Fruit fly (Drosophila melanogaster): ENCODE data around the gene Eig71Ej.

The Eig71Ej gene

DNA sequence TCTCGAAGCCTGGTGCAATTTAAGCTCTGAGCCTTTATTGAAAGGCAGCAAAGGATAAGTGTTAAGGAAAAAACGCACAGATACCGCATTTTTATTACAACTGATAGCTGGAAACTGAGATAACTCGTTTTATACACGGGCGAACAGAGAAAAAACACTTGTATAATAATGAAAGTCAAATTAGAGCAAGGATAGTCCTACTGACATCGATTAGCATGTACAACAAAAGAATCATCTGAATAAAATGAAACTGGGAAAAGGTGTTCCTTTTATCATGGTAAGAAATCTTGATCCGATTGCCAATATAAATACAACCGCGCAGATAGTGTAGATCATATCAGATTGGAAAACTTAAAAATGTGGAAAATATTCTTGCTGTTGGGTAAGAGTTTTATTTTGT lies at the start of gene Eig71Ej, which contains the start of gene Eig71Ek:
Gene Eig71Ej, minus strand, starts transcription at position 101 of the 400 bp plus-strand sequence.
Gene Eig71Ek, plus strand, starts transcription at position 334 of the 400 bp plus-strand sequence.
- TF ChIP-seq CG17801 (GFP tag; optimal IDR thresholded peaks at IDR 0.05; ENCODE audit: partially characterized antibody) = no peak

DNA sequence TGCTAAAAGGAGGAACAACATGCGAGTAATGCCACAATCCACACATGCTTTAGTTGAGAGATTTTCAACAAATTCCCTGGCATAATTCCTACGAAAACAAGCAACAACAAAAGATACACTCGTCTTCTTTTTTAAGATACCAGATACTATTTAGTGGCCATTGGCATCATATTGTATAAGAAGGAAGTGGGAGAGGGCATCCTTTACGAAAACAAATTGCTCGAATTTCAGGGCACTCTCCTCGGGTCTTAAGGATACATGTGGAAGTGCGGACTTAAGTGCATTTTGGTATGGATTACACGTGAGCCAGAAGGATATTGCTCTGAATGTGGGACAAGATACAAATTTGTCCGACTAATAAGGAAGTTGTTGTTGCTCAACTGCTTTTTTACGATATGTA lies 49.3 kb upstream of the Eig71Ej start:
- no peak for TF ChIP-seq CG17801 (GFP tag; optimal IDR thresholded peaks at IDR 0.05; ENCODE audit: partially characterized antibody)

DNA sequence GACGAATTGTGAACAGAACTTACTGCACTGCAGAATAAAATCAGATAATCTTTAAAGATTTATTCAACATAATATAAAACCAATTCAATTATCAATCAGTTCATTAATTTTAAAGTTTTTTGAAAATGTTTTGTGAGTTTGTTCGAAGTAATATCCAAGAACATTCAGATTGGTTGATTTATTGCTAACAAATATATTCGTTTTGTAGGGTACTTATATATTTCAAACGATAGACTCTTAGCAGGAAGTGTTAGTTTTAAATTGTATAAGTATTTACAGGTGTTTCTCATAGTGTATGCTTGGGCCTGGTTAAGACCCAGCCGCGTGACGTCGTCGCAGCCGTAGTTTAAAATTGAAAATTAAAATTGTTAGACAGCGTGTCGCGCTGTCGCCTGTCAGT lies 47.8 kb upstream of the Eig71Ej start:
- TF ChIP-seq CG17801 (GFP tag; optimal IDR thresholded peaks at IDR 0.05; ENCODE audit: partially characterized antibody) = no peak

DNA sequence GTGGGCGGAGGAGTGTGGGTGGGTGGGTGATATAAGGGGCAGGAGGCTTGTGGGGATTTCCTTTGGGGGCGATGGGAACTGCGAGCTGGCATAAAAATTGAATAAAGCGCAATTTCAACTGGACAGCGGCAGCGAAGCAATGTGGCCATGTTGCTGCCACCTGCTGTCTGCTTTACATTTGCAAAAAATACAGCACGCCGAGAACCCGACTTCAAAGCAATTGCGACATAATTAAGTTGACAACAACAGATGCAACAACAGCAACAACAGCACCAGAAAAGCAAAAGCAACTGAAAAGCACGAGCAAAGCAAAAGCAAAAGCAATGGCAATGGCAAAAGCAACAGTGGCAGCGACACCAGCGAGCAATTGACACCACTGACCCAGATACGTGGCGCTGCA lies 47.3 kb upstream of the Eig71Ej start:
- TF ChIP-seq CG17801 (GFP tag; optimal IDR thresholded peaks at IDR 0.05; ENCODE audit: partially characterized antibody) = no peak

DNA sequence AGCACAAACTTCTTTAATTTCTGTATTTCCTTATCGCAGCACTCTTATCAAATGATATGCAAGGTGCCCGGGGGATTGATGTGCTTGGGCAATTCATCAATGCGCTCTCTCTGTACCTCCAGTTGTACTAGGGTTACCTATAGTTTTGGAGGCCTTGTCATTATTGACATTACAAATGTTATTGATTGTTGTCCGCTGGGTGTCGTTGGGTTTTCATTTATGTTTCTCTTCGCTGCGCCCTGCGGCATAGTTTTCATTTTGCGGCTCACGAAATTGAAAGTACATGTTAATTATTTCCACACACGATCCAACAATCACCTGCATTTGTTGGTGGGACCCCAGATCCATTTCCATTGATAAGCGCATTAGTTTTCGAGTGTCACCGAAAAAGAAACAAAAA lies 45.4 kb upstream of the Eig71Ej start:
- no peak for TF ChIP-seq CG17801 (GFP tag; optimal IDR thresholded peaks at IDR 0.05; ENCODE audit: partially characterized antibody)

DNA sequence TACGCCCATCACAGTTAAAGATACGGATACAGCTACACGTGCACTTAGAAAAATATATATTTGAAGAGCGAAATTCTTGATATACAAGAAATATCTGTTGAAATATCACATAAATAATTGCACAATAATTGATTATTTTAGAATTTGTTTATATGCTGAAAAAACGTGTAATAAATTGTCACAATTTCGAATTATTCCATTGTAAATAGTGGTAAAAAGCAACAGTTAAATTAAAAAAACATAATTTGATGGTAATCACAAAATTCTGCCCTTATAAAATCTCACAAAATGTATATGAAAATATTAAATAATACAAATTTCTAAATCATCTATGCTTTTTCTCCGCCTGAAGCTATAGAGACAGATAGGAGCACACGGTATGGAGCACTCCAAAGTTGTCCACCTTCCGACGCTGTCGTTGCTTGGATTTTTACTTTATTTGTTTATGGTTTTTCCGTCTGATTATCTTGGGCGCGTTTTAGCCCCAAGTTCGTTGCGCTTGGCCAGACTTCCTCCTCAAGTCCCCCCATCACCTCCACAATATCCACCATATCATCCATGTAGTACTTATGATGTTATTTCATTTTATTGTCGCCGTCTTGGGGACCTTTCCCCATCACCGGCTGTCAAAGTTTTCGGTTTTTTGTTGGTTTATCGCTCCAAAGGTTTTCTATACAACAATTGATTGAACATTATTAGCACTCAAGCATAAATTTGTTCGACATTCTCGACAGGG lies 43.6 kb upstream of the Eig71Ej start:
- no peak for TF ChIP-seq CG17801 (GFP tag; optimal IDR thresholded peaks at IDR 0.05; ENCODE audit: partially characterized antibody)

DNA sequence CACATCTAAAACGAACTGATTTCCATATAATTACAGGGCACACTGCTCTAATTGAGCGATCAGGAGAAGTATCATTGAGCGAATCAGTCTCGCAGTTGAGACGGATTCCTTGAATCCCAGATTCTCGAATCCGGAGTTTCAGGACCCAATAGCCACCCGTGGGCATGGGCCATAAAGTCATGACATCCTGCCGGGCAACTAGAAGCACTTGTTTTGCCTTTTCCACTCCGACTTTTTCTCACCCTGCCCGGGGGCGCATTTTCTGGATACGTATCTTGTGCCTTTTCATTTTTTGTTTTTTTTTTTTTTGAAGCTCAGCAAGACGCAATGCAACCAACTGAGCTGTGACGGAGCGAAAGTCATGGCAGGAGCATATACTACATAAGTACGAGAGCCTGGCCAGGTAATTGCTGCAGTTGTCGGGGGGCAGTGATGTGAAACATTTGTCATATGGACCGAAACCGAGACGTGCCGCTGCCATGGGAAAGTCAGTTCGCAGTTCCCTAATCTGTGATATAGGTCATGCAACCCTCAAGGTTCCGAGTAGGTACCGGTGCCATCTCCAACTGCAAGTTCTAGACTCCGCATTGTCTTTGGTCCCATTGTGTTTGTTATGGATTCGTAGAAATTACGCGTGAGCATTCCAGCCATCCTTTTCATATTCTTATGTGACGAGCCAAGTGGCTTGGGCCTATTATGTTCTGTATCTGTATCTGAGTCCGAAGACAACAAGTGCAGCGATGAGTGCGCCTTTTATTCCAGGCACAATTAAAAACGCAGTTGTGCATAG lies 42.7 kb upstream of the Eig71Ej start:
- TF ChIP-seq CG17801 (GFP tag; optimal IDR thresholded peaks at IDR 0.05; ENCODE audit: partially characterized antibody) = no peak

DNA sequence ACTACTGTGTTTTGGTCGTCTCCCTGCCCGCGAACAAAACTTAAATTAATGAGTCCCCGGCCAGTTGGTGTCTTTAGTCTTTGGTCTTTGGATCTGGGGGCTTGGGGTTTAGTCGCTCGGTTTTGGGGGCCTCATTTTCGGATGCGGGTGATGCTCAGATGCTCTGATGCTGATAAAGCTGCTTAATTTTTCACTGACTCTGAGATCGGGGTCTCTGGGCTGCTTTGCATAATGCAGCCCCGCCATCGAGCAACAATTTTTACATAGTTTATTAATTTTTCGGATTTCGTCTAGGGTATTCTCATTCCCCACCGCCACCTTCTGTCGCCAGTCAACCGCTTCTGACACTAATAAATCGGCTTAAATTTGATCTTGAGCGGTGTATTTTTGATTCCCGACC lies 41.4 kb upstream of the Eig71Ej start:
- no peak for TF ChIP-seq CG17801 (GFP tag; optimal IDR thresholded peaks at IDR 0.05; ENCODE audit: partially characterized antibody)

DNA sequence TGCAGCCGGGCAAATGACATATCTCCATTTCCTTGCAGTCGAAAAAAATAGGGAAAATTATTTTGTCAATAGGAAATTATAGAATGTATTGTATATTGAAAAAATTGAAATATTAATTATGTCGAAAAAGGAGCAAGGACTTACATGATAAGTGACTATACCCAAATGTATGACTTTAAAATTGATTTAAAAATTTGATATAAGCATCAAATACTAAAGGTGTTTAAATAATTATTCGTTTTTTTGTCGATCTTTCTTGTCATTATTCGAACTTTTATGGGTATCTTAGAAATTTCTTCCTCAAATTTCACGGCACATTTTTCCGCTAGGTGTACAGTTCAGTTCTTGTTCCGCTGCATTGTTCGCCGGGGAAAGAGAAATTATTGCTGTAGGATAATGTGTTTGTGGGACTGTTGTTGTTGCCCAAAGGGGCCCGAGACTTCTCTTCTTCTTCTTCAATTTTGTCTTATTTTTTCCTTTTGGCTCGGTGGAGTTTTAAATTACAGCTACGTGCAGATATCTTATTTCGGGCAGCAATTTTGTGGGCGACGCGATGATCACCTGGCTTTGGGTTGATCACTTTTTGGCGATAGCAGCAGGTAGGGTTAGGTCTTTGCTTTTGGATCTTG lies 39.6 kb upstream of the Eig71Ej start:
- no peak for TF ChIP-seq CG17801 (GFP tag; optimal IDR thresholded peaks at IDR 0.05; ENCODE audit: partially characterized antibody)

DNA sequence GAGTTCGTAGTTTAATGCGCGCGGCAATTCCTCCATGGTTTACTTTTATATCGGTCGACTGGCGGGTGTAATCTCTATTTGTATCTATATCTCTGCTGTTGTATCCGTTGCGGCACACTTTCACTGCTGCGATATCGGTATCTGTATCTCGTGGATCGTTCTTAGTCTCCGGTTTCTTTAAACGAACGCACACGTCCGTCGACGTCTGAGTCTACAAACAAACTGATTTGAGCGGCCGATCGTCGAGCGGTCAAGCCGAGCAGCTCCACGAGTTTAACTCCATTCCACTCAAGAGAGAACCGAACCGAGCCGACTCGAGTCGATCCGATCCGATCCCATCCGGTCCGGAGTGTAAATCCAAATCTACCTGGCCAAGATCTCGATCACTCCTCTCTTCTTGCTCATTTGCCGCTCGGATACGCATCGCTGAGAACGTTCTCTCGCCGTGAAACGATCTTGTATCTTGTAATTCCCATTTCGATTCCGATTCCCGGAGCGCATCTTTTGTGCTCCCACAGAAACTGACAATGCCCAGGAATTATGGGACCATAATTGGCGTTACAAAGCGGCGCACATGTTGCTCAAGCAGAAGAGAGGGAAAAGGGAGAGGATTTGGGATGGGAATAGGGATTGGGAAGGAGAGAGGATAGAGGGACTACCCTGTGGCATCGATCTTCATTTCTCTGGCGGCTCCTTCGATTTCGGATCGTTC lies 39.0 kb upstream of the Eig71Ej start, which contains the start of gene comm2:
Gene comm2, minus strand, starts transcription at position 225 of the 712 bp plus-strand sequence.
- no peak for TF ChIP-seq CG17801 (GFP tag; optimal IDR thresholded peaks at IDR 0.05; ENCODE audit: partially characterized antibody)

DNA sequence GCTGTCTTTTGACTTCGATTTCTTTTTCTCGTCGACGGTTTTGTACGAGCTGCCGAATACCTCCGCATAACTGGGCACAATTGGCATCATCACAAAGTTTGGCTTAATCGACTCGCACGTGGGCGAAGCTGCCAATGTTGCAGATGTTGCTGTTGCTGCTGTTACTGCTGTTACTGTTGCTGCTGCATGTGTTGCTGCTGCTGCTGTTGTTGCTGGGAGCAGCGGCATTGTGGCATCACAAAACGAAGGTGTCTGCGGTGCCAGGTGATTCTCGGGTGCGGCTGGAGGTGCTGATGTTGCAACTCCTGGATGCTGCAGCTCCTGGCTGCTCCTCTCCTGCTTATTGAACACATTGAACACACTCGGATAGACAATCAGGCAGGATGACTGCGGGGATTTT lies 37.1 kb upstream of the Eig71Ej start:
- no peak for TF ChIP-seq CG17801 (GFP tag; optimal IDR thresholded peaks at IDR 0.05; ENCODE audit: partially characterized antibody)

DNA sequence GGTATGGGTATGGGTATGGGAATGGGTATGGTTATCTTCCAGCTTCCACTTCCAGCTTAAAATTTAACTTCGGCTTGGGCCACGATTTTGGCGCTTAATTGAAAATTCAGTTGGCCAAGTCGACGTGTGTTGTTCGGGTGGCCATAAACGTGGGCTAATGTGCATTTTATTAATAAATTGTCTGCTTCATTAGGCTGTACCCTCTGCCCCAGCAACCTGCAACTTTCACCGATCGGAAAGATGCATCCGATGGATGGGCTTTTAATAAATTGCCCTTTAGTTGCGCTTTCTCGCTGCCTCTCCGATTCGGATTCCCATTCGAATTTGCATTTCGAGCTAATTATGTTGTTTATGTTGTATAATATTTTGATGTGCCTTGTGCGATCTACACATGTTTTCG lies 34.4 kb upstream of the Eig71Ej start:
- no peak for TF ChIP-seq CG17801 (GFP tag; optimal IDR thresholded peaks at IDR 0.05; ENCODE audit: partially characterized antibody)

DNA sequence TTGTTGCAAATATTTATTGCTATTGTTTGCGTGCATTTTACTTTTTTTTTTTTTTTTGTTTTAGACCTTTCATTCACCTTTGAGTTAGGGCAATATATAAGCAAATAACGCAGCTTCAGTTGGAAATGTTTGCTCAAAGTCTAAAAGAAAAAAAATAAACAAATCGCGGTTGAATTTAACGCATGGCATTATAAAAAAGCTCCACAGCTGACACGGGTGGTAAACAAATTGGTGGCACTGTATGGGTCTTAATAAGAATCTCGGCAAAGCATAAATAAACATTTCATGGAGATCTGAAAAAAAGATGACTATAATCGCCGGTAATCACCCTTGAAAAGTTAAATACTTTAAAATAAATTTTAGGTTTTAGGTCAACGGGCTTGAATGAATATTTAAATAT lies 33.6 kb upstream of the Eig71Ej start:
- TF ChIP-seq CG17801 (GFP tag; optimal IDR thresholded peaks at IDR 0.05; ENCODE audit: partially characterized antibody) = no peak

DNA sequence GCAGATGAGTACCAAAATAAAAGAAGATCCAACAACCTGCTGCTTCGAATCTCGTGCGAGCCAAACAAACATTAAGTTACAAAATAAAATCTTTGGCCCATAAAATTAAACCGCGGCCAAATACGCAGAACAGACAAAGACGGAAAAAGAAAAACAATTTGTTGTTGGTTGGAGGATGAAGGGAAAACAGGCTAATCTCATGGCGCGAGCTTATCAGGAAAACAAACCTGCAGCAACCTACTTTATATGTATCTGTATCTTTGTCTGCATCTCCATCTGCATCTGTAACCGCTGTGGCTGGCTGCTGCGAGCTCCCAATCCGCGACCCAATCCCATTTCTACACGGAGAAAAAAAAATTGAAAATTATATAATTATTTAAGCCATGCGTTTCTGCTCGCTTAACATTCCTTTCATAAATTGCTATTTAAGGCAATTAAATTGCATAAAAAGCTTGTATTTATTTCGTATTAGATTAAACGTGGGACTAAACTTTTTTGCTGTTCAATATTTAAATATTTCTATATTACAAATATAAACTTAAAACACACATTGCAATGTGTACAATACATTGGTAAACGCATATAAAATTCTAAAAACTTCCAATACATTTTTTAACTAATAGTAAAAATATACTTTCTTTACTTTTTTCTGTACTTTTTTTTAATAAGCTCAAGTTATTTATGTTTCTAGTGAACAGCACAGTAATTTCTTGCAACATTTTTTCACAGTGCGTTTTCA lies 32.1 kb upstream of the Eig71Ej start:
- TF ChIP-seq CG17801 (GFP tag; optimal IDR thresholded peaks at IDR 0.05; ENCODE audit: partially characterized antibody) = no peak

All from ovary, adult (tissue).